Fruit fly (Drosophila melanogaster) whole organism, wandering third instar larva: ENCODE data around the gene CG8607.
A peak's percentile ranks its signal among the peaks of the same experiment; 100 is the strongest.

Source experiments
- Abd-B ChIP-seq: fragments of >200 bp; optimal IDR thresholded peaks from 2 replicates; lab custom pipeline; 2017; ENCODE audit warnings: missing biosample characterization, missing genetic modification characterization
- CG32264 ChIP-seq: fragments of 200-800 bp; sonication (Bioruptor generic); optimal IDR thresholded peaks from 2 replicates; lab custom pipeline; 2016; ENCODE audit warnings: missing biosample characterization, missing genetic modification characterization
- CG9705 ChIP-seq: fragments of 200-800 bp; sonication (Bioruptor generic); optimal IDR thresholded peaks from 2 replicates; lab custom pipeline; 2018; ENCODE audit warnings: missing biosample characterization, mild to moderate bottlenecking, missing genetic modification characterization
- CrebA ChIP-seq: fragments of 200-800 bp; sonication (Bioruptor generic); optimal IDR thresholded peaks from 2 replicates; lab custom pipeline; 2016; ENCODE audit warnings: missing biosample characterization, mild to moderate bottlenecking, missing genetic modification characterization, borderline replicate concordance
- Dfd ChIP-seq: fragments of >200 bp; optimal IDR thresholded peaks from 2 replicates; lab custom pipeline; 2017; ENCODE audit warnings: missing biosample characterization, missing genetic modification characterization
- Dif ChIP-seq: fragments of 200-275, 200-300 bp; sonication (Bioruptor generic); optimal IDR thresholded peaks from 2 replicates; lab custom pipeline; 2018; ENCODE audit warnings: missing biosample characterization, missing genetic modification characterization; ENCODE audit not compliant: partially characterized antibody
- GATAd ChIP-seq: sonication (Bioruptor generic); optimal IDR thresholded peaks from 2 replicates; lab custom pipeline; 2016; ENCODE audit warnings: missing biosample characterization, missing genetic modification characterization
- HLH106 ChIP-seq: fragments of 200-800 bp; optimal IDR thresholded peaks from 3 replicates; lab custom pipeline; 2019; ENCODE audit warnings: missing biosample characterization, mild to moderate bottlenecking, missing genetic modification characterization, moderate library complexity
- Hnf4 ChIP-seq: fragments of 200-800 bp; sonication (Bioruptor generic); optimal IDR thresholded peaks from 2 replicates; lab custom pipeline; 2016; ENCODE audit warnings: missing biosample characterization, mild to moderate bottlenecking, missing genetic modification characterization
- Hr78 ChIP-seq: fragments of >200 bp; optimal IDR thresholded peaks from 2 replicates; lab custom pipeline; 2017; ENCODE audit warnings: missing biosample characterization, missing genetic modification characterization
- Hr83 ChIP-seq: fragments of 200-300 bp; sonication (Bioruptor generic); optimal IDR thresholded peaks from 2 replicates; lab custom pipeline; 2016; ENCODE audit warnings: missing biosample characterization, mild to moderate bottlenecking, missing genetic modification characterization, moderate library complexity; ENCODE audit not compliant: poor library complexity, severe bottlenecking
- Jra ChIP-seq: sonication (Bioruptor generic); optimal IDR thresholded peaks from 2 replicates; lab custom pipeline; 2016; ENCODE audit warnings: missing biosample characterization, missing genetic modification characterization
- Mio ChIP-seq: sonication (Bioruptor generic); optimal IDR thresholded peaks from 2 replicates; lab custom pipeline; 2016; ENCODE audit warnings: missing biosample characterization, missing genetic modification characterization
- Myc ChIP-seq: fragments of >200 bp; optimal IDR thresholded peaks from 2 replicates; lab custom pipeline; 2017
- N ChIP-seq: fragments of >200 bp; optimal IDR thresholded peaks from 2 replicates; lab custom pipeline; 2018; ENCODE audit warnings: missing biosample characterization, missing external identifiers, missing genetic modification characterization
- OdsH ChIP-seq: fragments of 200-800 bp; sonication (Bioruptor generic); optimal IDR thresholded peaks from 2 replicates; lab custom pipeline; 2016; ENCODE audit warnings: missing biosample characterization, mild to moderate bottlenecking, missing genetic modification characterization
- Rel ChIP-seq, 2 experiments: fragments of 200-800 bp; sonication (Bioruptor generic) in 1 of 2; optimal IDR thresholded peaks; 2 replicates in 1 of 2; 3 replicates in 1 of 2; lab custom pipeline; 2016 to 2019; ENCODE audit warnings: mild to moderate bottlenecking in 2 of 2, missing biosample characterization in 2 of 2, missing genetic modification characterization in 2 of 2, moderate library complexity in 1 of 2
- Sp1 ChIP-seq: fragments of 200-800 bp; sonication (Bioruptor generic); optimal IDR thresholded peaks from 3 replicates; lab custom pipeline; 2019; ENCODE audit warnings: missing biosample characterization, mild to moderate bottlenecking, missing genetic modification characterization, moderate library complexity
- Vsx2 ChIP-seq: fragments of 200-300, 225-300 bp; sonication (Bioruptor generic); optimal IDR thresholded peaks from 2 replicates; lab custom pipeline; 2018; ENCODE audit warnings: missing biosample characterization, missing genetic modification characterization; ENCODE audit not compliant: partially characterized antibody
- br ChIP-seq: fragments of 200-800 bp; sonication (Bioruptor generic); optimal IDR thresholded peaks from 2 replicates; lab custom pipeline; 2016; ENCODE audit warnings: missing biosample characterization, missing genetic modification characterization
- brk ChIP-seq: fragments of 200-800 bp; sonication (Bioruptor generic); optimal IDR thresholded peaks from 2 replicates; lab custom pipeline; 2016; ENCODE audit warnings: missing biosample characterization, mild to moderate bottlenecking, missing genetic modification characterization
- dl ChIP-seq, 2 experiments: fragments of 175-275, 200-275 bp in 1 of 2; fragments of 200-275 bp in 1 of 2; sonication (Bioruptor generic); optimal IDR thresholded peaks; lab custom pipeline; 2018; ENCODE audit warnings: mild to moderate bottlenecking in 2 of 2, missing biosample characterization in 2 of 2, missing genetic modification characterization in 2 of 2, moderate library complexity in 2 of 2; ENCODE audit not compliant: partially characterized antibody in 2 of 2, insufficient read depth in 1 of 2
- dmrt93B ChIP-seq: fragments of 200-800 bp; sonication (Bioruptor generic); optimal IDR thresholded peaks from 2 replicates; lab custom pipeline; 2018; ENCODE audit warnings: missing biosample characterization, mild to moderate bottlenecking, missing genetic modification characterization
- dsf ChIP-seq: sonication (Bioruptor generic); optimal IDR thresholded peaks from 2 replicates; lab custom pipeline; 2016; ENCODE audit warnings: missing biosample characterization, missing genetic modification characterization, borderline replicate concordance
- ey ChIP-seq: fragments of 200-800 bp; sonication (Bioruptor generic); optimal IDR thresholded peaks from 2 replicates; lab custom pipeline; 2016; ENCODE audit warnings: missing biosample characterization, missing genetic modification characterization
- foxo ChIP-seq, 2 experiments: fragments of 200-800 bp; sonication (Bioruptor generic); optimal IDR thresholded peaks; 2 replicates in 1 of 2; 3 replicates in 1 of 2; lab custom pipeline; 2016 to 2017; ENCODE audit warnings: missing biosample characterization in 2 of 2, missing genetic modification characterization in 2 of 2
- fru ChIP-seq: fragments of 200-800 bp; sonication (Bioruptor generic); optimal IDR thresholded peaks from 3 replicates; lab custom pipeline; 2016; ENCODE audit warnings: missing biosample characterization, mild to moderate bottlenecking, missing genetic modification characterization
- h ChIP-seq: fragments of 200-800 bp; sonication (Bioruptor generic); optimal IDR thresholded peaks from 3 replicates; lab custom pipeline; 2016; ENCODE audit warnings: missing biosample characterization, mild to moderate bottlenecking, missing genetic modification characterization
- jim ChIP-seq: fragments of 175-275, 200-325 bp; sonication (Bioruptor generic); optimal IDR thresholded peaks from 2 replicates; lab custom pipeline; 2016; ENCODE audit warnings: missing biosample characterization, mild to moderate bottlenecking, missing genetic modification characterization
- lola ChIP-seq: fragments of >200 bp; optimal IDR thresholded peaks from 2 replicates; lab custom pipeline; 2017; ENCODE audit warnings: missing biosample characterization, missing genetic modification characterization
- pan ChIP-seq: fragments of >200 bp; optimal IDR thresholded peaks from 2 replicates; lab custom pipeline; 2017
- psq ChIP-seq: fragments of 200-800 bp; sonication (Bioruptor generic); optimal IDR thresholded peaks from 3 replicates; lab custom pipeline; 2017; ENCODE audit warnings: missing biosample characterization, mild to moderate bottlenecking, missing genetic modification characterization, moderate library complexity
- rgr ChIP-seq: fragments of 200-800 bp; sonication (Bioruptor generic); optimal IDR thresholded peaks from 3 replicates; lab custom pipeline; 2016; ENCODE audit warnings: missing biosample characterization, mild to moderate bottlenecking, missing genetic modification characterization
- sage ChIP-seq: fragments of 200-800 bp; sonication (Bioruptor generic); optimal IDR thresholded peaks from 2 replicates; lab custom pipeline; 2016; ENCODE audit warnings: missing biosample characterization, mild to moderate bottlenecking, missing genetic modification characterization
- sv ChIP-seq: fragments of 200-800 bp; sonication (Bioruptor generic); optimal IDR thresholded peaks from 3 replicates; lab custom pipeline; 2016; ENCODE audit warnings: missing biosample characterization, missing genetic modification characterization
- tai ChIP-seq: sonication (Bioruptor generic); optimal IDR thresholded peaks from 2 replicates; lab custom pipeline; 2016; ENCODE audit warnings: missing biosample characterization, missing genetic modification characterization
- usp ChIP-seq: fragments of >200 bp; optimal IDR thresholded peaks from 2 replicates; lab custom pipeline; 2017; ENCODE audit warnings: missing biosample characterization, missing genetic modification characterization
- woc ChIP-seq: sonication (Bioruptor generic); optimal IDR thresholded peaks from 2 replicates; lab custom pipeline; 2016; ENCODE audit warnings: missing biosample characterization, mild to moderate bottlenecking, missing genetic modification characterization

The CG8607 gene

dm6 chr3L:7356386-7357117 lies 36.7 kb downstream of the CG8607 start, which contains the start of gene CTCF:
Gene CTCF (minus strand): TSS chr3L:7356713.
- TF ChIP-seq ey (GFP tag; lab: Kevin White, UChicago) (peak; percentile 30), pan (lab: Kevin White, UChicago) (no peak), Dif (GFP tag; lab: Kevin White, UChicago) (no peak), GATAd (GFP tag; lab: Kevin White, UChicago) (no peak), lola (no peak), Hnf4 (GFP tag; lab: Kevin White, UChicago) (no peak), Dfd (GFP tag; lab: Kevin White, UChicago) (no peak), CG32264 (GFP tag; lab: Kevin White, UChicago) (no peak), Vsx2 (GFP tag; lab: Kevin White, UChicago) (no peak), sage (GFP tag; lab: Kevin White, UChicago) (no peak), Mio (no peak), rgr (GFP tag; lab: Kevin White, UChicago) (peak; percentile 50), Hr78 (GFP tag; lab: Kevin White, UChicago) (no peak), dmrt93B (GFP tag; lab: Kevin White, UChicago) (no peak), HLH106 (peak; percentile 56), sv (GFP tag; lab: Kevin White, UChicago) (no peak), tai (GFP tag; lab: Kevin White, UChicago) (no peak), CG9705 (GFP tag; lab: Kevin White, UChicago) (no peak), jim (GFP tag; lab: Kevin White, UChicago) (no peak), dl (GFP tag; optimal IDR thresholded peaks at IDR 0.05; lab: Kevin White, UChicago; ENCODE audit: insufficient read depth in 1 of 2, partially characterized antibody in 2 of 2) (no peak), dsf (GFP tag; lab: Kevin White, UChicago) (no peak), Rel (GFP tag; optimal IDR thresholded peaks at IDR 0.05; lab: Kevin White, UChicago) (no peak), Rel (tag; optimal IDR thresholded peaks at IDR 0.05; lab: Kevin White, UChicago) (peak; percentile 15), h (GFP tag; lab: Kevin White, UChicago) (peak; percentile 56), OdsH (GFP tag; lab: Kevin White, UChicago) (peak; percentile 37), Sp1 (GFP tag; lab: Kevin White, UChicago) (peak; percentile 16), Jra (GFP tag; lab: Kevin White, UChicago) (peak; percentile 14), N (GFP tag; lab: Kevin White, UChicago) (no peak), Abd-B (no peak), foxo (GFP tag; optimal IDR thresholded peaks at IDR 0.05; lab: Kevin White, UChicago) (peak in 1 of 2 experiments; percentile 46), woc (GFP tag; lab: Kevin White, UChicago) (no peak), Myc (peak; percentile 80), psq (peak; percentile 21), br (GFP tag; lab: Kevin White, UChicago) (peak; percentile 44), Hr83 (GFP tag; lab: Kevin White, UChicago) (no peak), CrebA (GFP tag; lab: Kevin White, UChicago) (no peak), usp (GFP tag; lab: Kevin White, UChicago) (no peak), fru (GFP tag; lab: Kevin White, UChicago) (no peak), brk (GFP tag; lab: Kevin White, UChicago) (no peak)
- TF ChIP-seq, all 38 proteins: peak for 12

DNA sequence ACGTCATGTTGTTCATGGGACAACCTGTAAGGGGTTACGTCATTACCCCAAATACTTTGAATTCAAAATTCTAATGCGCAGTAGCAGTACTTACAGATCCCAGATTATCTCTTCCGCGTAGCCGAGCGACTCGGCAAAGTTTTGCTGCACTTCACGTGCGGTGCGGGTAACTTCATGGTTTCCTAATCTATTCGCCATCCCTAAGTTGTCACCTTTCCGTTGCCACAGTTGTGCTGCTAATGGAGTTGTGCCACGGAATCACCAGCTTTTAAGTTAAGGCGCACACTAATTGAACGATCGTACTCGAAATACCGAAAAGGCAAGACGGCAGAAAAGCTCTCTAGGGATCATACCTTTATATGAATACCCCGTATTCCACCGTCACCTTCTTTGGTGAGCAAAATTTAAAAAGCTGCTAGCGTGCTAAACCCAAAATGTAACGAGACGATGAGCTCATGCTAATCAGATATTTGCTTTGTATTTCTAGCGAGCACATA lies 40.0 kb downstream of the CG8607 start, which contains the start of gene pst:
Gene pst, minus strand, starts transcription at position 437 of the 497 bp plus-strand sequence.
- no peak for TF ChIP-seq lola
- TF ChIP-seq foxo (GFP tag; optimal IDR thresholded peaks at IDR 0.05; lab: Kevin White, UChicago) = no peak
- TF ChIP-seq Dif (GFP tag; lab: Kevin White, UChicago) = peak; percentile 46
- no peak for TF ChIP-seq CG32264 (GFP tag; lab: Kevin White, UChicago)
- no peak for TF ChIP-seq Hr78 (GFP tag; lab: Kevin White, UChicago)
- no peak for TF ChIP-seq dsf (GFP tag; lab: Kevin White, UChicago)
- TF ChIP-seq Sp1 (GFP tag; lab: Kevin White, UChicago) = peak; percentile 25
- no peak for TF ChIP-seq Abd-B
- TF ChIP-seq sage (GFP tag; lab: Kevin White, UChicago) = no peak
- no peak for TF ChIP-seq dmrt93B (GFP tag; lab: Kevin White, UChicago)
- TF ChIP-seq pan (lab: Kevin White, UChicago) = no peak
- no peak for TF ChIP-seq usp (GFP tag; lab: Kevin White, UChicago)
- no peak for TF ChIP-seq ey (GFP tag; lab: Kevin White, UChicago)
- no peak for TF ChIP-seq dl (GFP tag; optimal IDR thresholded peaks at IDR 0.05; lab: Kevin White, UChicago; ENCODE audit: insufficient read depth in 1 of 2, partially characterized antibody in 2 of 2)
- TF ChIP-seq Myc = no peak
- TF ChIP-seq Hr83 (GFP tag; lab: Kevin White, UChicago) = peak; percentile 58
- TF ChIP-seq OdsH (GFP tag; lab: Kevin White, UChicago) = no peak
- no peak for TF ChIP-seq tai (GFP tag; lab: Kevin White, UChicago)
- no peak for TF ChIP-seq br (GFP tag; lab: Kevin White, UChicago)
- TF ChIP-seq HLH106 = no peak
- no peak for TF ChIP-seq Vsx2 (GFP tag; lab: Kevin White, UChicago)
- no peak for TF ChIP-seq Hnf4 (GFP tag; lab: Kevin White, UChicago)
- no peak for TF ChIP-seq brk (GFP tag; lab: Kevin White, UChicago)
- TF ChIP-seq CrebA (GFP tag; lab: Kevin White, UChicago) = no peak
- TF ChIP-seq Dfd (GFP tag; lab: Kevin White, UChicago) = no peak
- TF ChIP-seq N (GFP tag; lab: Kevin White, UChicago) = no peak
- no peak for TF ChIP-seq GATAd (GFP tag; lab: Kevin White, UChicago)
- TF ChIP-seq h (GFP tag; lab: Kevin White, UChicago) = no peak
- TF ChIP-seq psq = no peak
- TF ChIP-seq CG9705 (GFP tag; lab: Kevin White, UChicago) = no peak
- TF ChIP-seq jim (GFP tag; lab: Kevin White, UChicago) = no peak
- no peak for TF ChIP-seq Mio
- TF ChIP-seq Rel (GFP tag; optimal IDR thresholded peaks at IDR 0.05; lab: Kevin White, UChicago) = no peak
- TF ChIP-seq Rel (tag; optimal IDR thresholded peaks at IDR 0.05; lab: Kevin White, UChicago) = peak; percentile 100
- no peak for TF ChIP-seq woc (GFP tag; lab: Kevin White, UChicago)
- TF ChIP-seq fru (GFP tag; lab: Kevin White, UChicago) = peak; percentile 18
- peak; percentile 19 for TF ChIP-seq Jra (GFP tag; lab: Kevin White, UChicago)
- no peak for TF ChIP-seq rgr (GFP tag; lab: Kevin White, UChicago)
- TF ChIP-seq sv (GFP tag; lab: Kevin White, UChicago) = no peak
